Worm (Caenorhabditis elegans) whole organism, late embryonic: ENCODE measurements around the gene sup-10.
A peak's percentile ranks its signal among the peaks of the same experiment; 100 is the strongest.
"Not testable (repeated sequence)": the region's sequence is repeated elsewhere in the genome, so short reads cannot be mapped to it uniquely, and the experiment has no call there.

ENCODE experiments used
- F13H6.1 ChIP-seq: sonication (generic microtip); optimal IDR thresholded peaks from 2 replicates; lab custom pipeline; 2016; ENCODE audit warnings: missing genetic modification characterization, missing compliant biosample characterization
- K09A11.1 ChIP-seq: sonication (generic microtip); optimal IDR thresholded peaks from 2 replicates; lab custom pipeline; 2017; ENCODE audit warnings: antibody characterized with exemption, mild to moderate bottlenecking, missing genetic modification characterization, missing compliant biosample characterization; ENCODE audit not compliant: insufficient read depth
- T23F11.4 ChIP-seq: fragments of 200-800 bp; sonication (Bioruptor generic); optimal IDR thresholded peaks from 2 replicates; lab custom pipeline; 2018; ENCODE audit warnings: mild to moderate bottlenecking, missing genetic modification characterization, missing compliant biosample characterization
- ama-1 ChIP-seq: fragments of 150-350 bp; optimal IDR thresholded peaks from 2 replicates; lab custom pipeline; 2014
- ceh-18 ChIP-seq: sonication (generic microtip); optimal IDR thresholded peaks from 2 replicates; lab custom pipeline; 2016; ENCODE audit warnings: missing genetic modification characterization, missing compliant biosample characterization
- ceh-19 ChIP-seq: fragments of 200-800 bp; sonication (Bioruptor generic); optimal IDR thresholded peaks from 2 replicates; lab custom pipeline; 2018; ENCODE audit warnings: mild to moderate bottlenecking, missing genetic modification characterization, missing compliant biosample characterization
- ceh-34 ChIP-seq: sonication (generic microtip); optimal IDR thresholded peaks from 2 replicates; lab custom pipeline; 2016; ENCODE audit warnings: mild to moderate bottlenecking, missing genetic modification characterization, missing compliant biosample characterization
- ceh-45 ChIP-seq: fragments of 200-800 bp; sonication (Bioruptor generic); IDR thresholded peaks from 2 replicates; pipeline ENCODE4 v1.3.6; 2022; ENCODE audit warnings: missing genetic modification reagents, missing genetic modification characterization, missing compliant biosample characterization
- ceh-9 ChIP-seq: sonication (generic microtip); optimal IDR thresholded peaks from 2 replicates; lab custom pipeline; 2016; ENCODE audit warnings: mild to moderate bottlenecking, missing genetic modification characterization, inconsistent platforms, missing compliant biosample characterization
- che-1 ChIP-seq: sonication (generic microtip); optimal IDR thresholded peaks from 2 replicates; lab custom pipeline; 2016; ENCODE audit warnings: mild to moderate bottlenecking, missing genetic modification characterization, missing compliant biosample characterization
- elt-2 ChIP-seq: sonication (generic microtip); optimal IDR thresholded peaks from 2 replicates; lab custom pipeline; 2016; ENCODE audit warnings: missing genetic modification reagents, missing genetic modification characterization, missing compliant biosample characterization
- ets-4 ChIP-seq: sonication (generic microtip); optimal IDR thresholded peaks from 2 replicates; lab custom pipeline; 2016; ENCODE audit warnings: missing genetic modification characterization, missing compliant biosample characterization
- eyg-1 ChIP-seq: sonication (generic microtip); optimal IDR thresholded peaks from 2 replicates; lab custom pipeline; 2016; ENCODE audit warnings: missing genotype, missing genetic modification characterization, missing compliant biosample characterization
- fax-1 ChIP-seq: sonication (generic microtip); optimal IDR thresholded peaks from 2 replicates; lab custom pipeline; 2016; ENCODE audit warnings: missing genotype, missing genetic modification characterization, missing compliant biosample characterization
- fkh-10 ChIP-seq: fragments of 150-350 bp; optimal IDR thresholded peaks from 2 replicates; lab custom pipeline; 2014; ENCODE audit warnings: missing biosample characterization, missing genetic modification reagents, missing genetic modification characterization
- gmeb-2 ChIP-seq: sonication (generic microtip); optimal IDR thresholded peaks from 2 replicates; lab custom pipeline; 2016; ENCODE audit warnings: missing genetic modification characterization, inconsistent platforms, missing compliant biosample characterization
- hlh-13 ChIP-seq: fragments of 200-800 bp; sonication (Bioruptor generic); optimal IDR thresholded peaks from 2 replicates; lab custom pipeline; 2018; ENCODE audit warnings: mild to moderate bottlenecking, missing genetic modification characterization, missing compliant biosample characterization
- hlh-15 ChIP-seq: sonication (generic microtip); optimal IDR thresholded peaks from 2 replicates; lab custom pipeline; 2016; ENCODE audit warnings: missing genetic modification characterization, missing compliant biosample characterization
- hlh-30 ChIP-seq: sonication (generic microtip); optimal IDR thresholded peaks from 2 replicates; lab custom pipeline; 2017; ENCODE audit warnings: antibody characterized with exemption, missing genetic modification characterization, missing compliant biosample characterization; ENCODE audit not compliant: insufficient read depth
- hlh-6 ChIP-seq: sonication (generic microtip); optimal IDR thresholded peaks from 2 replicates; lab custom pipeline; 2016; ENCODE audit warnings: missing genotype, missing genetic modification characterization, missing compliant biosample characterization
- nhr-11 ChIP-seq: fragments of 150-350 bp; optimal IDR thresholded peaks from 2 replicates; lab custom pipeline; 2014; ENCODE audit warnings: missing biosample characterization, missing genetic modification characterization
- nhr-232 ChIP-seq: sonication (generic microtip); optimal IDR thresholded peaks from 2 replicates; lab custom pipeline; 2016; ENCODE audit warnings: missing genetic modification characterization, missing compliant biosample characterization
- npax-4 ChIP-seq: sonication (generic microtip); optimal IDR thresholded peaks from 2 replicates; lab custom pipeline; 2016; ENCODE audit warnings: missing genetic modification characterization, missing compliant biosample characterization
- pat-9 ChIP-seq: fragments of 200-800 bp; sonication (Bioruptor generic); optimal IDR thresholded peaks from 2 replicates; lab custom pipeline; 2018; ENCODE audit warnings: mild to moderate bottlenecking, missing genetic modification characterization, moderate library complexity, missing compliant biosample characterization
- pax-1 ChIP-seq: fragments of 150-350 bp; optimal IDR thresholded peaks from 2 replicates; lab custom pipeline; 2014; ENCODE audit warnings: missing biosample characterization, missing genetic modification characterization
- pros-1 ChIP-seq: fragments of 150-350 bp; optimal IDR thresholded peaks from 2 replicates; lab custom pipeline; 2014; ENCODE audit warnings: missing biosample characterization, missing genetic modification reagents, missing genetic modification characterization
- sdc-2 ChIP-seq: sonication (generic microtip); optimal IDR thresholded peaks from 2 replicates; lab custom pipeline; 2016; ENCODE audit warnings: missing genotype, missing genetic modification characterization, missing compliant biosample characterization
- sox-2 ChIP-seq: fragments of 200-800 bp; sonication (Bioruptor generic); IDR thresholded peaks from 2 replicates; pipeline ENCODE4 v1.3.6; 2022; ENCODE audit warnings: missing genetic modification reagents, missing genetic modification characterization, missing compliant biosample characterization
- sox-4 ChIP-seq: sonication (generic microtip); optimal IDR thresholded peaks from 2 replicates; lab custom pipeline; 2017; ENCODE audit warnings: mild to moderate bottlenecking, missing genetic modification characterization, inconsistent platforms, missing compliant biosample characterization
- syd-9 ChIP-seq: sonication (generic microtip); optimal IDR thresholded peaks from 2 replicates; lab custom pipeline; 2016; ENCODE audit warnings: mild to moderate bottlenecking, missing genetic modification characterization, moderate library complexity, missing compliant biosample characterization
- tbx-2 ChIP-seq: sonication (generic microtip); optimal IDR thresholded peaks from 2 replicates; lab custom pipeline; 2016; ENCODE audit warnings: missing genetic modification characterization, missing compliant biosample characterization
- tbx-7 ChIP-seq: sonication (generic microtip); optimal IDR thresholded peaks from 2 replicates; lab custom pipeline; 2016; ENCODE audit warnings: missing genotype, missing genetic modification characterization, missing compliant biosample characterization
- unc-42 ChIP-seq: sonication (generic microtip); optimal IDR thresholded peaks from 2 replicates; lab custom pipeline; 2016; ENCODE audit warnings: missing genotype, missing genetic modification characterization, missing compliant biosample characterization
- unc-55 ChIP-seq: sonication (generic microtip); optimal IDR thresholded peaks from 2 replicates; lab custom pipeline; 2017; ENCODE audit warnings: missing biosample characterization, missing genetic modification reagents, missing genetic modification characterization

The sup-10 gene

DNA sequence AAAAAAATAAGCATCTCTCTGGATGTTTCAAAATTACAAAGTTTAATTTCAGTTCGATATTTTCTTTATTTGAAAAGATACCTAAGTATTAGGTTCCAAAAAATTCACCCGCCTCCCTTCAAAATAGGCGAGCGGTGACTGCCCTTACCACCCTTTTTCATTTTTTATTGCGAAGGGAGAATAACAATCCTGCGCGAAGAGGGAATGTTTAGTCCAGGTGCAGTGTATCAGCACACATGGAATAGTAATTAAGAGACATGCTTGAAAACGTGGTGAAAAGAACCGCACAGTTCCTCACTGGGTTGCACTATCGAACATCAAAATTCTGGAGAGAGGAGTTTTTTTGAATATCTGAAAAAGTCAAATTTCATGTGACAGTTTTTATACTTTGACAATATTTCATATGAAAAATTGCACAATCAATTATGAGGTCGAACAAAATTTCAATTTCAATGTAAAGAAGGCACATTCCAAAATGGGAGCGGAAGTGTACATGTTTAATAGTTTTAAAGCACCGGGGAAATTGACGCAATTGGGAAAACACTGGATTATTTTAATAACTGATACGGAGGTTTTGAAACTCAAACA lies 16.3 kb downstream of the sup-10 start (continued):
- TF ChIP-seq ceh-45 (GFP tag; lab: Robert Waterston, UW) (no peak), pat-9 (tag; lab: Kevin White, UChicago) (no peak), tbx-7 (tag; lab: Kevin White, UChicago) (no peak), hlh-6 (no peak), hlh-15 (tag; lab: Kevin White, UChicago) (no peak), ama-1 (lab: Kevin White, UChicago) (no peak)

DNA sequence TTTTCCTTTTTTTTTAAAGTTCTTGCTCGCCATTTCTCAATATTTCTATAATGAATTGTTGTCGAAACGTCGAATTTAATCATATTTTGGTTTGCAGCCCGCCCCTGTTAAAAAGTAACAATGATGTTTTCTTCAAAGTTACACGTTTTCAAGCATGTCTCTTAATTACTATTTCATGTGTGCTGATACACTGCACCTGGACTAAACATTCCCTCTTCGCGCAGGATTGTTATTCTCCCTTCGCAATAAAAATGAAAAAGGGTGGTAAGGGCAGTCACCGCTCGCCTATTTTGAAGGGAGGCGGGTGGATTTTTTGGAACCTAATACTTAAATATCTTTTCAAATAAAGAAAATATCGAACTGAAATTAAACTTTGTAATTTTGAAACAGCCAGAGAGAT lies 17.4 kb downstream of the sup-10 start:
- TF ChIP-seq eyg-1 (no peak), sdc-2 (tag; lab: Kevin White, UChicago) (peak; percentile 97)

DNA sequence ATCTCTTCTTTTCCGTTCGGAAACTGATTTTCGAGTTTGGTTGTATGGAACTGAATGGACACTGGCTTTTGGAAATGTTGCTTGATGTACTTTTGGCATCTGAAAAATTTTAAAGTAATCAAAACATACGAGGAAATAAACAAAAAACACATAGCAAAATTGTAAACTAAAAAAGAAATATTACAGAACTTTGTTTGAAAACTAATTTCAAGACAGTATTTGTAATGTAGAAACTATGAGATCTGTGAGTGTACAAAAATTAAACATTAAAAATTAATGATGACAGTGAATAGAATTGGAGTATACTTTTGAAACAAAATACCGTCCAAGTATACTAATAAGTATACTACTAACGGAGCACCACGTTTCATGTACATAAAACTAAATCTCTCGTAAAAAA lies 20.4 kb downstream of the sup-10 start, which contains the start of gene hlh-29:
Gene hlh-29, minus strand, starts transcription at position 101 of the 400 bp plus-strand sequence.
- not testable (repeated sequence) for TF ChIP-seq hlh-15 (tag; lab: Kevin White, UChicago); sox-2 (GFP tag; lab: Robert Waterston, UW); nhr-11

DNA sequence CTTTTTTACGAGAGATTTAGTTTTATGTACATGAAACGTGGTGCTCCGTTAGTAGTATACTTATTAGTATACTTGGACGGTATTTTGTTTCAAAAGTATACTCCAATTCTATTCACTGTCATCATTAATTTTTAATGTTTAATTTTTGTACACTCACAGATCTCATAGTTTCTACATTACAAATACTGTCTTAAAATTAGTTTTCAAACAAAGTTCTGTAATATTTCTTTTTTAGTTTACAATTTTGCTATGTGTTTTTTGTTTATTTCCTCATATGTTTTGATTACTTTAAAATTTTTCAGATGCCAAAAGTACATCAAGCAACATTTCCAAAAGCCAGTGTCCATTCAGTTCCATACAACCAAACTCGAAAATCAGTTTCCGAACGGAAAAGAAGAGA lies 22.6 kb downstream of the sup-10 start, which contains the start of gene hlh-28:
Gene hlh-28, plus strand, starts transcription at position 301 of the 400 bp plus-strand sequence.
- not testable (repeated sequence) for TF ChIP-seq che-1; hlh-13 (GFP tag; lab: Kevin White, UChicago); pax-1 (tag; lab: Kevin White, UChicago)

DNA sequence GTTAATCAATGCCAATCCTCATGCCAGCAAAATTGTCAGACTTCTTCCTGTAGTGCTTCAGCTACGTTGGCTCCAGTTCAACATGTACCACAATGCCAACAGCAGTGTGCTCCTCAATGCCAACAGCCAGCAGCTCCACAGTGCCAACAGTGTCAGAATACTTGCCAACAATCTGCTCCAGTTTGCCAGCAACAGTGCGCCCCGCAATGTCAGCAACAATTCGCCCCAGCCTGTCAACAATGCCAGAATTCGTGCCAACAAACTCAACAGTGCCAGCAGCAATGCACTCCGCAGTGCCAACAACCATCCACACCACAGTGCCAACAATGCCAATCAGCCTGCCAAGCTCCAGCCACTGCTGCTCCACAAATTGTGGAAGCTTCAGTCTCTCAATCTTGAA lies 25.6 kb downstream of the sup-10 start:
- TF ChIP-seq gmeb-2 (tag; lab: Kevin White, UChicago) (no peak), sox-2 (GFP tag; lab: Robert Waterston, UW) (no peak)

DNA sequence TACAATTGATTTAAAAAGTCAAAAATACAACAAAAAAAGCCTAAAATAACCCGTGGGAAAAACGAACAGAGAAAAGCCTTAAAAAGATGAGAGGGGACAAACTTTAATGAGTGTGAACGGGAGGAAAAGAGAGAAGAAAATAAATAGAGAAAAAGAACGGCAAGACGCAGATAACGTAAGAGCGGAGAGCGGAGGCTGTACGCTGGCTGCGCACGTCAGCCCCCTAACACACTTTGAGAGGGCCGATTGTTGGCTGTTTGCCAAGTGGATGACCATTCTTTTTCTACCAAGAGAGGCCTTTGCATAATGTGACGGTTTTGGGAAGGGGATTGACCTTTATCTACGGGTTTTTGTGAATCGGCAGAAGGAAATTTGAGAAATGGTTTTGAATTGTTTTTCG lies 34.1 kb downstream of the sup-10 start:
- TF ChIP-seq unc-55 (GFP tag; lab: Kevin White, UChicago) (peak; percentile 41), hlh-30 (tag; lab: Kevin White, UChicago) (no peak), unc-42 (tag; lab: Kevin White, UChicago) (peak; percentile 5), nhr-11 (no peak), T23F11.4 (GFP tag; lab: Kevin White, UChicago) (no peak), pat-9 (tag; lab: Kevin White, UChicago) (no peak), eyg-1 (no peak), syd-9 (no peak), tbx-7 (tag; lab: Kevin White, UChicago) (no peak), sdc-2 (tag; lab: Kevin White, UChicago) (peak; percentile 58), tbx-2 (tag; lab: Kevin White, UChicago) (peak; percentile 5)

DNA sequence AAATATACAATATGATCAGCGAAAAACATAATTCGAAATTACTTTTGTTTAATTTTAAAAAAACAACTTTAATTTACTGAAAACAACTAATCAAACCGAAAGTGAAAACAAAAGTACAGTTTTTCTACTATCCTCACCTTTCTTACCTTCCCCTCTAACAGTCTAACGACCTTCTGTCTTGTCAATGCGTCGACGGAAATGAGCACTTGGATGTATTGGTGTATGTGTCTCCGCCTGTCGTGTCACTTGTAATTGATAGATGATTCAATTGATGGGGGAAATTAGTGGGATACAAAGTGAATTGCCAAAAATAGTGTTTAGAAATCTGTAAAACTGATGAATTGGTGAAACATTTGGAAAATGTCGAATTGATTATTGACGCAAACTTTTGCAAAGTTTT lies 35.3 kb downstream of the sup-10 start, which contains the start of gene F31A3.5:
Gene F31A3.5, minus strand, starts transcription at position 200 of the 400 bp plus-strand sequence.
- no peak for TF ChIP-seq fkh-10 (GFP tag; lab: Kevin White, UChicago)
- no peak for TF ChIP-seq ceh-19 (GFP tag; lab: Kevin White, UChicago)
- no peak for TF ChIP-seq F13H6.1 (tag; lab: Kevin White, UChicago)
- no peak for TF ChIP-seq eyg-1
- TF ChIP-seq unc-55 (GFP tag; lab: Kevin White, UChicago): peak; percentile 61
- no peak for TF ChIP-seq sdc-2 (tag; lab: Kevin White, UChicago)
- TF ChIP-seq fax-1 (tag; lab: Kevin White, UChicago): no peak

DNA sequence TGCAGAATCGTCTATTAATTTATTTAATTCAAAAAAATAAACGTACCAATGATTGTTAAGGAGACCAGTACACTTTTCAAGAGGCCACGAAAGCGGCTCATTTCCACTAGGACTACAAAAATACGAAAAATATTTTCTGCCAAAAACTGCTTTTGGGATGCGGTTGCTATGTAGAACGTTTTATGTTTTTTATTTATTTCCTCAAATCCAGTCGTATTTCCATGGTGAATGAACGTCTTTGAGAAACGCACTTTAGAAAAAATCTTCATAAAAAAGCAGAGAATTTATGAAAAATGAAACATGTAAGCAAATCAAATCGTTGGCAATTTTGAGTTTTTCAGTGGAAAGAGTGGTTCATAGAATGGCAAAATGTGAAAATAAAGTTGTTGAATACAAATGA lies 39.2 kb downstream of the sup-10 start, which contains the start of gene F39B3.7:
Gene F39B3.7, minus strand, starts transcription at position 101 of the 400 bp plus-strand sequence.
- TF ChIP-seq hlh-6: no peak
- no peak for TF ChIP-seq pat-9 (tag; lab: Kevin White, UChicago)
- TF ChIP-seq fax-1 (tag; lab: Kevin White, UChicago): no peak
- TF ChIP-seq ama-1 (lab: Kevin White, UChicago): no peak
- no peak for TF ChIP-seq syd-9
- no peak for TF ChIP-seq eyg-1
- no peak for TF ChIP-seq pros-1 (tag; lab: Kevin White, UChicago)
- TF ChIP-seq nhr-11: no peak
- TF ChIP-seq unc-55 (GFP tag; lab: Kevin White, UChicago): no peak
- no peak for TF ChIP-seq pax-1 (tag; lab: Kevin White, UChicago)
- no peak for TF ChIP-seq ceh-9 (tag; lab: Kevin White, UChicago)
- no peak for TF ChIP-seq sox-4 (tag; lab: Kevin White, UChicago)
- no peak for TF ChIP-seq ceh-34 (tag; lab: Kevin White, UChicago)
- no peak for TF ChIP-seq ets-4 (tag; lab: Kevin White, UChicago)
- TF ChIP-seq elt-2 (tag; lab: Kevin White, UChicago): no peak
- no peak for TF ChIP-seq npax-4 (tag; lab: Kevin White, UChicago)
- no peak for TF ChIP-seq K09A11.1 (tag; lab: Kevin White, UChicago)
- no peak for TF ChIP-seq hlh-13 (GFP tag; lab: Kevin White, UChicago)
- no peak for TF ChIP-seq nhr-232 (tag; lab: Kevin White, UChicago)
- TF ChIP-seq ceh-18 (tag; lab: Kevin White, UChicago): no peak
- TF ChIP-seq, all 69 proteins: peak for 0
